Fruit fly (Drosophila melanogaster) whole organism, wandering third instar larva: ENCODE data around the gene Sfp24Bd.

Experiments
- Abd-B ChIP-seq: fragments of >200 bp; optimal IDR thresholded peaks from 2 replicates; lab custom pipeline; 2017; ENCODE audit warnings: missing biosample characterization, missing genetic modification characterization
- CG32264 ChIP-seq: fragments of 200-800 bp; sonication (Bioruptor generic); optimal IDR thresholded peaks from 2 replicates; lab custom pipeline; 2016; ENCODE audit warnings: missing biosample characterization, missing genetic modification characterization
- CG9705 ChIP-seq: fragments of 200-800 bp; sonication (Bioruptor generic); optimal IDR thresholded peaks from 2 replicates; lab custom pipeline; 2018; ENCODE audit warnings: missing biosample characterization, mild to moderate bottlenecking, missing genetic modification characterization
- Dif ChIP-seq: fragments of 200-275, 200-300 bp; sonication (Bioruptor generic); optimal IDR thresholded peaks from 2 replicates; lab custom pipeline; 2018; ENCODE audit warnings: missing biosample characterization, missing genetic modification characterization; ENCODE audit not compliant: partially characterized antibody
- HLH106 ChIP-seq: fragments of 200-800 bp; optimal IDR thresholded peaks from 3 replicates; lab custom pipeline; 2019; ENCODE audit warnings: missing biosample characterization, mild to moderate bottlenecking, missing genetic modification characterization, moderate library complexity
- Hr83 ChIP-seq: fragments of 200-300 bp; sonication (Bioruptor generic); optimal IDR thresholded peaks from 2 replicates; lab custom pipeline; 2016; ENCODE audit warnings: missing biosample characterization, mild to moderate bottlenecking, missing genetic modification characterization, moderate library complexity; ENCODE audit not compliant: poor library complexity, severe bottlenecking
- Jra ChIP-seq: sonication (Bioruptor generic); optimal IDR thresholded peaks from 2 replicates; lab custom pipeline; 2016; ENCODE audit warnings: missing biosample characterization, missing genetic modification characterization
- N ChIP-seq: fragments of >200 bp; optimal IDR thresholded peaks from 2 replicates; lab custom pipeline; 2018; ENCODE audit warnings: missing biosample characterization, missing external identifiers, missing genetic modification characterization
- OdsH ChIP-seq: fragments of 200-800 bp; sonication (Bioruptor generic); optimal IDR thresholded peaks from 2 replicates; lab custom pipeline; 2016; ENCODE audit warnings: missing biosample characterization, mild to moderate bottlenecking, missing genetic modification characterization
- Rel ChIP-seq, 2 experiments: fragments of 200-800 bp; sonication (Bioruptor generic) in 1 of 2; optimal IDR thresholded peaks; 2 replicates in 1 of 2; 3 replicates in 1 of 2; lab custom pipeline; 2016 to 2019; ENCODE audit warnings: mild to moderate bottlenecking in 2 of 2, missing biosample characterization in 2 of 2, missing genetic modification characterization in 2 of 2, moderate library complexity in 1 of 2
- Sp1 ChIP-seq: fragments of 200-800 bp; sonication (Bioruptor generic); optimal IDR thresholded peaks from 3 replicates; lab custom pipeline; 2019; ENCODE audit warnings: missing biosample characterization, mild to moderate bottlenecking, missing genetic modification characterization, moderate library complexity
- Vsx2 ChIP-seq: fragments of 200-300, 225-300 bp; sonication (Bioruptor generic); optimal IDR thresholded peaks from 2 replicates; lab custom pipeline; 2018; ENCODE audit warnings: missing biosample characterization, missing genetic modification characterization; ENCODE audit not compliant: partially characterized antibody
- br ChIP-seq: fragments of 200-800 bp; sonication (Bioruptor generic); optimal IDR thresholded peaks from 2 replicates; lab custom pipeline; 2016; ENCODE audit warnings: missing biosample characterization, missing genetic modification characterization
- brk ChIP-seq: fragments of 200-800 bp; sonication (Bioruptor generic); optimal IDR thresholded peaks from 2 replicates; lab custom pipeline; 2016; ENCODE audit warnings: missing biosample characterization, mild to moderate bottlenecking, missing genetic modification characterization
- dl ChIP-seq, 2 experiments: fragments of 175-275, 200-275 bp in 1 of 2; fragments of 200-275 bp in 1 of 2; sonication (Bioruptor generic); optimal IDR thresholded peaks; lab custom pipeline; 2018; ENCODE audit warnings: mild to moderate bottlenecking in 2 of 2, missing biosample characterization in 2 of 2, missing genetic modification characterization in 2 of 2, moderate library complexity in 2 of 2; ENCODE audit not compliant: partially characterized antibody in 2 of 2, insufficient read depth in 1 of 2
- dmrt93B ChIP-seq: fragments of 200-800 bp; sonication (Bioruptor generic); optimal IDR thresholded peaks from 2 replicates; lab custom pipeline; 2018; ENCODE audit warnings: missing biosample characterization, mild to moderate bottlenecking, missing genetic modification characterization
- ey ChIP-seq: fragments of 200-800 bp; sonication (Bioruptor generic); optimal IDR thresholded peaks from 2 replicates; lab custom pipeline; 2016; ENCODE audit warnings: missing biosample characterization, missing genetic modification characterization
- foxo ChIP-seq, 2 experiments: fragments of 200-800 bp; sonication (Bioruptor generic); optimal IDR thresholded peaks; 2 replicates in 1 of 2; 3 replicates in 1 of 2; lab custom pipeline; 2016 to 2017; ENCODE audit warnings: missing biosample characterization in 2 of 2, missing genetic modification characterization in 2 of 2
- fru ChIP-seq: fragments of 200-800 bp; sonication (Bioruptor generic); optimal IDR thresholded peaks from 3 replicates; lab custom pipeline; 2016; ENCODE audit warnings: missing biosample characterization, mild to moderate bottlenecking, missing genetic modification characterization
- h ChIP-seq: fragments of 200-800 bp; sonication (Bioruptor generic); optimal IDR thresholded peaks from 3 replicates; lab custom pipeline; 2016; ENCODE audit warnings: missing biosample characterization, mild to moderate bottlenecking, missing genetic modification characterization
- lola ChIP-seq: fragments of >200 bp; optimal IDR thresholded peaks from 2 replicates; lab custom pipeline; 2017; ENCODE audit warnings: missing biosample characterization, missing genetic modification characterization
- pan ChIP-seq: fragments of >200 bp; optimal IDR thresholded peaks from 2 replicates; lab custom pipeline; 2017
- psq ChIP-seq: fragments of 200-800 bp; sonication (Bioruptor generic); optimal IDR thresholded peaks from 3 replicates; lab custom pipeline; 2017; ENCODE audit warnings: missing biosample characterization, mild to moderate bottlenecking, missing genetic modification characterization, moderate library complexity
- rgr ChIP-seq: fragments of 200-800 bp; sonication (Bioruptor generic); optimal IDR thresholded peaks from 3 replicates; lab custom pipeline; 2016; ENCODE audit warnings: missing biosample characterization, mild to moderate bottlenecking, missing genetic modification characterization
- sage ChIP-seq: fragments of 200-800 bp; sonication (Bioruptor generic); optimal IDR thresholded peaks from 2 replicates; lab custom pipeline; 2016; ENCODE audit warnings: missing biosample characterization, mild to moderate bottlenecking, missing genetic modification characterization
- tai ChIP-seq: sonication (Bioruptor generic); optimal IDR thresholded peaks from 2 replicates; lab custom pipeline; 2016; ENCODE audit warnings: missing biosample characterization, missing genetic modification characterization
- usp ChIP-seq: fragments of >200 bp; optimal IDR thresholded peaks from 2 replicates; lab custom pipeline; 2017; ENCODE audit warnings: missing biosample characterization, missing genetic modification characterization
- woc ChIP-seq: sonication (Bioruptor generic); optimal IDR thresholded peaks from 2 replicates; lab custom pipeline; 2016; ENCODE audit warnings: missing biosample characterization, mild to moderate bottlenecking, missing genetic modification characterization

Gene Sfp24Bd

dm6 chr2L:3631262-3632046 is 37.5 kb downstream of the Sfp24Bd start:
- TF ChIP-seq Jra (GFP tag; lab: Kevin White, UChicago) (no peak), HLH106 (tag; lab: Kevin White, UChicago) (no peak), Vsx2 (peak; percentile 10), fru (peak; percentile 63)

dm6 chr2L:3630763-3631162 is 38.2 kb downstream of the Sfp24Bd start:
- TF ChIP-seq Dif (GFP tag; lab: Kevin White, UChicago) = no peak
- TF ChIP-seq lola (GFP tag; lab: Kevin White, UChicago) = no peak
- no peak for TF ChIP-seq ey (GFP tag; lab: Kevin White, UChicago)
- no peak for TF ChIP-seq Vsx2
- TF ChIP-seq sage (GFP tag; lab: Kevin White, UChicago) = no peak
- TF ChIP-seq CG9705 (GFP tag; lab: Kevin White, UChicago) = no peak
- TF ChIP-seq HLH106 (tag; lab: Kevin White, UChicago) = no peak
- TF ChIP-seq Rel (GFP tag; optimal IDR thresholded peaks at IDR 0.05; lab: Kevin White, UChicago) = no peak
- TF ChIP-seq Rel (tag; optimal IDR thresholded peaks at IDR 0.05; lab: Kevin White, UChicago) = no peak

dm6 chr2L:3629466-3629865 is 39.5 kb downstream of the Sfp24Bd start:
- TF ChIP-seq brk (GFP tag; lab: Kevin White, UChicago) (no peak), OdsH (GFP tag; lab: Kevin White, UChicago) (peak; percentile 57), h (peak; percentile 73), pan (lab: Kevin White, UChicago) (no peak), Hr83 (no peak), HLH106 (tag; lab: Kevin White, UChicago) (peak; percentile 4), woc (GFP tag; lab: Kevin White, UChicago) (peak; percentile 51), ey (GFP tag; lab: Kevin White, UChicago) (peak; percentile 63), br (GFP tag; lab: Kevin White, UChicago) (peak; percentile 56), psq (peak; percentile 39), foxo (GFP tag; optimal IDR thresholded peaks at IDR 0.05; lab: Kevin White, UChicago) (peak in 1 of 2 experiments; percentile 69), Sp1 (GFP tag; lab: Kevin White, UChicago) (peak; percentile 9), rgr (GFP tag; lab: Kevin White, UChicago) (peak; percentile 56), fru (peak; percentile 77), CG32264 (GFP tag; lab: Kevin White, UChicago) (peak; percentile 19)

- TF ChIP-seq Jra (GFP tag; lab: Kevin White, UChicago) = no peak
- no peak for TF ChIP-seq psq
- TF ChIP-seq usp (GFP tag; lab: Kevin White, UChicago) = no peak
- TF ChIP-seq OdsH (GFP tag; lab: Kevin White, UChicago) = no peak
- no peak for TF ChIP-seq CG32264 (GFP tag; lab: Kevin White, UChicago)
- no peak for TF ChIP-seq dl (GFP tag; optimal IDR thresholded peaks at IDR 0.05; lab: Kevin White, UChicago; ENCODE audit: insufficient read depth in 1 of 2, partially characterized antibody in 2 of 2)
- no peak for TF ChIP-seq h
- TF ChIP-seq ey (GFP tag; lab: Kevin White, UChicago) = no peak
- no peak for TF ChIP-seq Sp1 (GFP tag; lab: Kevin White, UChicago)
- no peak for TF ChIP-seq Abd-B (GFP tag; lab: Kevin White, UChicago)
- no peak for TF ChIP-seq N
- TF ChIP-seq tai = no peak
- TF ChIP-seq sage (GFP tag; lab: Kevin White, UChicago) = no peak
- TF ChIP-seq br (GFP tag; lab: Kevin White, UChicago) = no peak
- TF ChIP-seq Vsx2 = no peak
- TF ChIP-seq dmrt93B = no peak
Observed at dm6 chr2L:3628819-3629218, 40.1 kb downstream of the Sfp24Bd start.

- TF ChIP-seq OdsH (GFP tag; lab: Kevin White, UChicago) (no peak), CG32264 (GFP tag; lab: Kevin White, UChicago) (no peak)
Observed at dm6 chr2L:3624784-3625183, 44.1 kb downstream of the Sfp24Bd start.
